Worm (Caenorhabditis elegans) whole organism, L1 larva: ENCODE data around the gene F59E12.17.

Experiments
- C16A3.4 ChIP-seq: fragments of 150-350 bp; optimal IDR thresholded peaks from 2 replicates; lab custom pipeline; 2014; ENCODE audit warnings: missing biosample characterization, missing genetic modification characterization
- F16B12.6 ChIP-seq: fragments of 150-350 bp; optimal IDR thresholded peaks from 2 replicates; lab custom pipeline; 2014; ENCODE audit warnings: missing biosample characterization, missing genetic modification characterization
- Y116A8C.19 ChIP-seq: sonication (generic microtip); optimal IDR thresholded peaks from 2 replicates; lab custom pipeline; 2016; ENCODE audit warnings: missing compliant biosample characterization, missing genetic modification characterization, borderline replicate concordance
- aly-2 ChIP-seq: fragments of 150-350 bp; optimal IDR thresholded peaks from 2 replicates; lab custom pipeline; 2014; ENCODE audit warnings: missing biosample characterization, missing genetic modification characterization
- ceh-8 ChIP-seq: fragments of 200-800 bp; sonication (Bioruptor generic); optimal IDR thresholded peaks from 2 replicates; lab custom pipeline; 2018; ENCODE audit warnings: mild to moderate bottlenecking, missing genetic modification characterization, moderate library complexity, missing compliant biosample characterization
- ceh-82 ChIP-seq, 3 experiments: fragments of 150-350 bp in 1 of 3; sonication (generic microtip) in 2 of 3; optimal IDR thresholded peaks; 2 replicates each; lab custom pipeline; 2014 to 2017; ENCODE audit warnings: missing biosample characterization in 3 of 3, missing genetic modification characterization in 3 of 3
- ceh-90 ChIP-seq: sonication (generic microtip); optimal IDR thresholded peaks from 2 replicates; lab custom pipeline; 2016; ENCODE audit warnings: missing genetic modification characterization, missing compliant biosample characterization
- ces-1 ChIP-seq: fragments of 150-350 bp; optimal IDR thresholded peaks from 2 replicates; lab custom pipeline; 2014; ENCODE audit warnings: missing biosample characterization, missing genetic modification reagents, missing genetic modification characterization
- dsc-1 ChIP-seq: sonication (generic microtip); optimal IDR thresholded peaks from 2 replicates; lab custom pipeline; 2016; ENCODE audit warnings: mild to moderate bottlenecking, missing genetic modification characterization, missing compliant biosample characterization
- efl-1 ChIP-seq, 4 experiments: fragments of 150-350 bp; optimal IDR thresholded peaks in 3 of 4; peaks in 1 of 4; 1 replicate in 1 of 4; 2 replicates in 3 of 4; lab custom pipeline; 2014; ENCODE audit warnings: missing biosample characterization in 2 of 4, missing genetic modification characterization in 2 of 4, missing genetic modification reagents in 2 of 4
- efl-3 ChIP-seq: fragments of 200-800 bp; sonication (Bioruptor generic); optimal IDR thresholded peaks from 2 replicates; lab custom pipeline; 2018; ENCODE audit warnings: mild to moderate bottlenecking, missing genetic modification characterization, missing compliant biosample characterization
- egl-13 ChIP-seq: sonication (generic microtip); optimal IDR thresholded peaks from 2 replicates; lab custom pipeline; 2016; ENCODE audit warnings: missing genotype, missing genetic modification reagents, missing genetic modification characterization, missing compliant biosample characterization
- elt-3 ChIP-seq, 6 experiments: fragments of 150-350 bp in 1 of 6; sonication (generic microtip); optimal IDR thresholded peaks; 2 replicates each; lab custom pipeline; 2017 to 2018; ENCODE audit warnings: missing biosample characterization in 6 of 6, missing genetic modification characterization in 6 of 6, inconsistent platforms in 1 of 6
- fkh-8 ChIP-seq: sonication (generic microtip); optimal IDR thresholded peaks from 2 replicates; lab custom pipeline; 2016; ENCODE audit warnings: mild to moderate bottlenecking, missing genetic modification characterization, missing compliant biosample characterization
- fos-1 ChIP-seq: fragments of 150-350 bp; optimal IDR thresholded peaks from 2 replicates; lab custom pipeline; 2014; ENCODE audit warnings: missing biosample characterization, missing genetic modification characterization
- grh-1 ChIP-seq: fragments of 200-800 bp; sonication (Bioruptor generic); IDR thresholded peaks from 2 replicates; pipeline ENCODE4 v1.3.6; 2022; ENCODE audit warnings: missing genetic modification reagents, missing genetic modification characterization, missing compliant biosample characterization
- hlh-17 ChIP-seq: fragments of 200-800 bp; sonication (Bioruptor generic); optimal IDR thresholded peaks from 2 replicates; lab custom pipeline; 2018; ENCODE audit warnings: missing genetic modification characterization, mild to moderate bottlenecking, missing compliant biosample characterization, moderate library complexity, borderline replicate concordance
- hpl-2 ChIP-seq: fragments of 150-350 bp; optimal IDR thresholded peaks from 2 replicates; lab custom pipeline; 2014; ENCODE audit warnings: missing biosample characterization, missing genetic modification reagents, missing genetic modification characterization
- irx-1 ChIP-seq: sonication (generic microtip); optimal IDR thresholded peaks from 2 replicates; lab custom pipeline; 2016; ENCODE audit warnings: missing genetic modification characterization, missing compliant biosample characterization
- lin-14 ChIP-seq: fragments of 200-800 bp; sonication (Bioruptor generic); optimal IDR thresholded peaks from 2 replicates; lab custom pipeline; 2018; ENCODE audit warnings: mild to moderate bottlenecking, missing genetic modification characterization, moderate library complexity, missing compliant biosample characterization
- lin-35 ChIP-seq, 2 experiments: fragments of 150-350 bp; optimal IDR thresholded peaks; 2 replicates each; lab custom pipeline; 2014; ENCODE audit warnings: missing biosample characterization in 2 of 2, missing genetic modification characterization in 2 of 2, missing genetic modification reagents in 2 of 2
- mab-9 ChIP-seq: fragments of 200-800 bp; sonication (Bioruptor generic); IDR thresholded peaks from 2 replicates; pipeline ENCODE4 v1.3.6; 2022; ENCODE audit warnings: missing genetic modification reagents, missing genetic modification characterization, missing compliant biosample characterization
- mdl-1 ChIP-seq, 2 experiments: fragments of 150-350 bp; optimal IDR thresholded peaks; 2 replicates each; lab custom pipeline; 2014 to 2017; ENCODE audit warnings: missing biosample characterization in 2 of 2, missing genetic modification characterization in 2 of 2, inconsistent platforms in 1 of 2
- mep-1 ChIP-seq: fragments of 150-350 bp; optimal IDR thresholded peaks from 2 replicates; lab custom pipeline; 2014; ENCODE audit warnings: missing biosample characterization, missing genetic modification characterization
- nhr-11 ChIP-seq: fragments of 150-350 bp; optimal IDR thresholded peaks from 2 replicates; lab custom pipeline; 2014; ENCODE audit warnings: missing biosample characterization, missing genetic modification characterization
- nhr-19 ChIP-seq: fragments of 200-800 bp; sonication (Bioruptor generic); conservative IDR thresholded peaks from 2 replicates; pipeline ENCODE4 v1.3.6; 2022; ENCODE audit warnings: missing genetic modification characterization, missing compliant biosample characterization
- nhr-71 ChIP-seq: sonication (generic microtip); optimal IDR thresholded peaks from 2 replicates; lab custom pipeline; 2016; ENCODE audit warnings: mild to moderate bottlenecking, missing genetic modification characterization, moderate library complexity, missing compliant biosample characterization
- nhr-76 ChIP-seq: sonication (generic microtip); optimal IDR thresholded peaks from 2 replicates; lab custom pipeline; 2017; ENCODE audit warnings: missing biosample characterization, missing genetic modification characterization
- nhr-77 ChIP-seq: fragments of 150-350 bp; optimal IDR thresholded peaks from 2 replicates; lab custom pipeline; 2014; ENCODE audit warnings: missing biosample characterization, missing genetic modification characterization
- nhr-84 ChIP-seq: sonication (generic microtip); optimal IDR thresholded peaks from 2 replicates; lab custom pipeline; 2017; ENCODE audit warnings: missing biosample characterization, missing genetic modification characterization
- nhr-85 ChIP-seq: sonication (generic microtip); peaks from one replicate; lab custom pipeline; 2016; ENCODE audit warnings: missing genetic modification characterization, inconsistent platforms, missing compliant biosample characterization
- nhr-90 ChIP-seq: sonication (generic microtip); optimal IDR thresholded peaks from 2 replicates; lab custom pipeline; 2016; ENCODE audit warnings: mild to moderate bottlenecking, missing genetic modification characterization, missing compliant biosample characterization; ENCODE audit not compliant: poor library complexity
- rnt-1 ChIP-seq: sonication (generic microtip); optimal IDR thresholded peaks from 2 replicates; lab custom pipeline; 2016; ENCODE audit warnings: mild to moderate bottlenecking, missing genetic modification characterization, moderate library complexity, missing compliant biosample characterization
- skn-1 ChIP-seq: fragments of 150-350 bp; optimal IDR thresholded peaks from 2 replicates; lab custom pipeline; 2014; ENCODE audit warnings: missing biosample characterization, missing genetic modification characterization
- snpc-4 ChIP-seq: fragments of 150-350 bp; optimal IDR thresholded peaks from 2 replicates; lab custom pipeline; 2014; ENCODE audit warnings: missing biosample characterization, missing genetic modification characterization
- sox-4 ChIP-seq: sonication (generic microtip); optimal IDR thresholded peaks from 2 replicates; lab custom pipeline; 2016; ENCODE audit warnings: missing genetic modification characterization, missing compliant biosample characterization
- sup-37 ChIP-seq: fragments of 200-800 bp; sonication (Bioruptor generic); optimal IDR thresholded peaks from 2 replicates; lab custom pipeline; 2018; ENCODE audit warnings: mild to moderate bottlenecking, missing genetic modification characterization, missing compliant biosample characterization
- tlp-1 ChIP-seq: fragments of 150-350 bp; optimal IDR thresholded peaks from 2 replicates; lab custom pipeline; 2014; ENCODE audit warnings: missing biosample characterization, missing genetic modification characterization
- unc-86 ChIP-seq: sonication (generic microtip); optimal IDR thresholded peaks from 2 replicates; lab custom pipeline; 2016; ENCODE audit warnings: missing genetic modification characterization, missing compliant biosample characterization
- unc-98 ChIP-seq: fragments of 200-800 bp; sonication (Bioruptor generic); IDR thresholded peaks from 2 replicates; pipeline ENCODE4 v1.3.6; 2022; ENCODE audit warnings: missing genetic modification characterization, missing compliant biosample characterization
- zip-4 ChIP-seq: fragments of 200-800 bp; sonication (Bioruptor generic); optimal IDR thresholded peaks from 2 replicates; lab custom pipeline; 2018; ENCODE audit warnings: mild to moderate bottlenecking, missing genetic modification characterization, moderate library complexity, missing compliant biosample characterization
- ztf-11 ChIP-seq, 2 experiments: sonication (generic microtip); optimal IDR thresholded peaks; 2 replicates each; lab custom pipeline; 2016 to 2017; ENCODE audit warnings: missing genetic modification characterization in 2 of 2, missing biosample characterization in 1 of 2, missing compliant biosample characterization in 1 of 2

F59E12.17 gene

ce11 chrII:5688959-5689358 lies 39.7 kb upstream of the F59E12.17 start, which contains the start of gene C25H3.11 (continued):
- TF ChIP-seq ztf-11 (tag; optimal IDR thresholded peaks at IDR 0.05; lab: Kevin White, UChicago) (no peak), F16B12.6 (no peak), ceh-90 (tag; lab: Kevin White, UChicago) (no peak), nhr-85 (tag; lab: Kevin White, UChicago) (peak; percentile 70), irx-1 (tag; lab: Kevin White, UChicago) (no peak), ces-1 (GFP tag; lab: Kevin White, UChicago) (no peak), tlp-1 (no peak), nhr-90 (peak; percentile 14), ceh-82 (tag; optimal IDR thresholded peaks at IDR 0.05; lab: Kevin White, UChicago) (no peak), unc-98 (GFP tag; lab: Robert Waterston, UW) (no peak), snpc-4 (tag; lab: Kevin White, UChicago) (no peak), mdl-1 (tag; optimal IDR thresholded peaks at IDR 0.05; lab: Kevin White, UChicago) (peak in 1 of 2 experiments; percentile 32), nhr-76 (tag; lab: Kevin White, UChicago) (no peak), nhr-77 (tag; lab: Kevin White, UChicago) (no peak), efl-3 (GFP tag; lab: Kevin White, UChicago) (no peak), egl-13 (tag; lab: Kevin White, UChicago) (no peak), nhr-19 (GFP tag; lab: Robert Waterston, UW) (no peak), nhr-71 (tag; lab: Kevin White, UChicago) (peak; percentile 40), skn-1 (tag; lab: Kevin White, UChicago) (no peak), aly-2 (no peak), unc-86 (no peak), grh-1 (no peak), dsc-1 (tag; lab: Kevin White, UChicago) (peak; percentile 9), efl-1 (optimal IDR thresholded peaks at IDR 0.05; lab: Kevin White, UChicago) (peak in 1 of 2 experiments; percentile 3), efl-1 (GFP tag; optimal IDR thresholded peaks at IDR 0.05 in 1 of 2; lab: Kevin White, UChicago) (peak in 1 of 2 experiments; percentile 4), Y116A8C.19 (no peak), sox-4 (tag; lab: Kevin White, UChicago) (no peak), lin-14 (GFP tag; lab: Kevin White, UChicago) (peak; percentile 56), hpl-2 (no peak), ceh-8 (GFP tag; lab: Kevin White, UChicago) (no peak), hlh-17 (GFP tag; lab: Kevin White, UChicago) (no peak)

DNA sequence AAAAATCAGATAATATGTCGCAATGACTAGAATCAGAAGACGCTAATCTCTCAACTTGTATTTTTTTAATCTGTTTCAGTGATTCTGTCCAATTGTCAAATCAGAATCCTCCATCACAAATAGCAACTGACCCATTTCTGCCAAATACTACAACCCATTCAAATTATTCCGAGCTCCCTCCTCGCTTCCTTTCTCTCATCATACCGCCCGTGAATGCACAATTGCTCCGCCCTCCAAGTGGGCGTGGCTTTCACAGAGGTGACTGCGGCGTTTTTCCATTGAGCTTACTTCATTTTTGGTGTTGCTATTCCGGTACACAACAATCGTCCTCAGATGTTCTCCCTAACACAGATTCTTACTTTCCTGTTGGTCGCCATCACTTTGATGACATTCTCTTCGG lies 31.4 kb upstream of the F59E12.17 start, which contains the start of gene flp-27:
Gene flp-27, plus strand, starts transcription at position 301 of the 400 bp plus-strand sequence.
- TF ChIP-seq nhr-84 (tag; lab: Kevin White, UChicago) (no peak), mab-9 (GFP tag; lab: Robert Waterston, UW) (no peak), nhr-11 (no peak), elt-3 (tag; optimal IDR thresholded peaks at IDR 0.05; lab: Kevin White, UChicago) (no peak), aly-2 (no peak), fkh-8 (tag; lab: Kevin White, UChicago) (no peak), efl-3 (GFP tag; lab: Kevin White, UChicago) (no peak), C16A3.4 (no peak), ztf-11 (tag; optimal IDR thresholded peaks at IDR 0.05; lab: Kevin White, UChicago) (no peak), fos-1 (tag; lab: Kevin White, UChicago) (no peak), zip-4 (GFP tag; lab: Kevin White, UChicago) (no peak), rnt-1 (tag; lab: Kevin White, UChicago) (no peak), tlp-1 (no peak), mep-1 (tag; lab: Kevin White, UChicago) (no peak), grh-1 (no peak), sup-37 (GFP tag; lab: Kevin White, UChicago) (no peak), lin-35 (GFP tag; optimal IDR thresholded peaks at IDR 0.05; lab: Kevin White, UChicago) (no peak), nhr-19 (GFP tag; lab: Robert Waterston, UW) (no peak)
- TF ChIP-seq, all 84 proteins: peak for 0
